Fruit fly (Drosophila melanogaster): ENCODE results near the gene CSN6.

CSN6 gene

dm6 chr3R:22580546-22580945 is at the start of gene CSN6:
TSS of gene CSN6 (plus strand) at chr3R:22580773.
- TF ChIP-seq Ets98B (GFP tag; IDR thresholded peaks at IDR 0.05) (no peak), rn (GFP tag; IDR thresholded peaks at IDR 0.05) (no peak), CG8301 (tag; optimal IDR thresholded peaks at IDR 0.05) (no peak), CG32121 (GFP tag; IDR thresholded peaks at IDR 0.05) (no peak), CG15710 (tag; optimal IDR thresholded peaks at IDR 0.05) (no peak), D1 (tag; optimal IDR thresholded peaks at IDR 0.05) (no peak), Snoo (tag; optimal IDR thresholded peaks at IDR 0.05) (no peak), CG8159 (tag; optimal IDR thresholded peaks at IDR 0.05) (no peak)

- TF ChIP-seq CG34367 (tag; optimal IDR thresholded peaks at IDR 0.05) (no peak), CG17806 (tag; optimal IDR thresholded peaks at IDR 0.05) (no peak), EcR (GFP tag; optimal IDR thresholded peaks at IDR 0.05) (no peak), CG4496 (GFP tag; IDR thresholded peaks at IDR 0.05) (no peak), Snoo (tag; optimal IDR thresholded peaks at IDR 0.05) (no peak), CG13204 (GFP tag; optimal IDR thresholded peaks at IDR 0.05) (no peak), rn (GFP tag; IDR thresholded peaks at IDR 0.05) (no peak), Pif1B (GFP tag; optimal IDR thresholded peaks at IDR 0.05) (no peak), CG9948 (tag; optimal IDR thresholded peaks at IDR 0.05) (no peak), gl (tag; optimal IDR thresholded peaks at IDR 0.05) (no peak), CG10348 (GFP tag; IDR thresholded peaks at IDR 0.05) (no peak), CG8159 (tag; optimal IDR thresholded peaks at IDR 0.05) (no peak), Ets98B (GFP tag; IDR thresholded peaks at IDR 0.05) (no peak), CG8301 (tag; optimal IDR thresholded peaks at IDR 0.05) (no peak), fd96Ca (GFP tag; IDR thresholded peaks at IDR 0.05) (no peak)
These were observed 48.8 kb upstream of the CSN6 start, which contains the start of gene CG33093 for dm6 chr3R:22531801-22532200. TSS of gene CG33093 (minus strand) at chr3R:22531922.

- TF ChIP-seq D1 (tag; optimal IDR thresholded peaks at IDR 0.05) = no peak
- peak; percentile 82 for TF ChIP-seq EcR (GFP tag; optimal IDR thresholded peaks at IDR 0.05)
These were observed 46.3 kb upstream of the CSN6 start for dm6 chr3R:22533973-22534931.

- TF ChIP-seq Ets98B (GFP tag; IDR thresholded peaks at IDR 0.05) = no peak
- no peak for TF ChIP-seq EcR (GFP tag; optimal IDR thresholded peaks at IDR 0.05)
- TF ChIP-seq CG8301 (tag; optimal IDR thresholded peaks at IDR 0.05) = no peak
- TF ChIP-seq CG13204 (GFP tag; optimal IDR thresholded peaks at IDR 0.05) = no peak
These were observed 44.6 kb upstream of the CSN6 start for dm6 chr3R:22535945-22536344.

dm6 chr3R:22536504-22537423 is 43.8 kb upstream of the CSN6 start:
- peak; percentile 82 for TF ChIP-seq CG9948 (tag; optimal IDR thresholded peaks at IDR 0.05)
- TF ChIP-seq CG4496 (GFP tag; IDR thresholded peaks at IDR 0.05) = no peak
- TF ChIP-seq Ets98B (GFP tag; IDR thresholded peaks at IDR 0.05) = no peak
- peak; percentile 81 for TF ChIP-seq EcR (GFP tag; optimal IDR thresholded peaks at IDR 0.05)
- peak; percentile 54 for TF ChIP-seq Snoo (tag; optimal IDR thresholded peaks at IDR 0.05)
- TF ChIP-seq CG14655 (GFP tag; optimal IDR thresholded peaks at IDR 0.05) = peak; percentile 38
- TF ChIP-seq CG32121 (GFP tag; IDR thresholded peaks at IDR 0.05) = no peak
- TF ChIP-seq Pif1A (GFP tag; optimal IDR thresholded peaks at IDR 0.05) = peak; percentile 59
- TF ChIP-seq Pif1B (GFP tag; optimal IDR thresholded peaks at IDR 0.05) = peak; percentile 47
- peak; percentile 80 for TF ChIP-seq CG34367 (tag; optimal IDR thresholded peaks at IDR 0.05)
- TF ChIP-seq D1 (tag; optimal IDR thresholded peaks at IDR 0.05) = peak; percentile 39
- TF ChIP-seq CG8159 (tag; optimal IDR thresholded peaks at IDR 0.05) = peak; percentile 89
- no peak for TF ChIP-seq CG8301 (tag; optimal IDR thresholded peaks at IDR 0.05)
- peak; percentile 64 for TF ChIP-seq gl (tag; optimal IDR thresholded peaks at IDR 0.05)
- TF ChIP-seq CG12605 (GFP tag; IDR thresholded peaks at IDR 0.05) = no peak
- TF ChIP-seq CG13204 (GFP tag; optimal IDR thresholded peaks at IDR 0.05) = peak; percentile 52
- peak; percentile 89 for TF ChIP-seq CG17806 (tag; optimal IDR thresholded peaks at IDR 0.05)
- TF ChIP-seq CG15710 (tag; optimal IDR thresholded peaks at IDR 0.05) = peak; percentile 83

- TF ChIP-seq CG9948 (tag; optimal IDR thresholded peaks at IDR 0.05) = peak; percentile 17
- no peak for TF ChIP-seq Snoo (tag; optimal IDR thresholded peaks at IDR 0.05)
- TF ChIP-seq CG10348 (GFP tag; IDR thresholded peaks at IDR 0.05) = no peak
- TF ChIP-seq rn (GFP tag; IDR thresholded peaks at IDR 0.05) = no peak
- TF ChIP-seq CG17806 (tag; optimal IDR thresholded peaks at IDR 0.05) = peak; percentile 1
- no peak for TF ChIP-seq gl (tag; optimal IDR thresholded peaks at IDR 0.05)
- no peak for TF ChIP-seq Ets98B (GFP tag; IDR thresholded peaks at IDR 0.05)
- peak; percentile 16 for TF ChIP-seq Pif1A (GFP tag; optimal IDR thresholded peaks at IDR 0.05)
- TF ChIP-seq CG15710 (tag; optimal IDR thresholded peaks at IDR 0.05) = peak; percentile 23
- TF ChIP-seq CG8159 (tag; optimal IDR thresholded peaks at IDR 0.05) = peak; percentile 50
- TF ChIP-seq D1 (tag; optimal IDR thresholded peaks at IDR 0.05) = no peak
These were observed 41.7 kb upstream of the CSN6 start for dm6 chr3R:22538877-22539276.

All from whole organism, pupa.